Worm (Caenorhabditis elegans) whole organism, young adult: ENCODE results near the gene M7.8.

ENCODE experiments used
- B0336.3 ChIP-seq: fragments of 200-800 bp; sonication (Bioruptor generic); IDR thresholded peaks from 2 replicates; pipeline ENCODE4 v1.3.6; 2022; ENCODE audit warnings: missing genetic modification characterization, missing compliant biosample characterization
- F33H1.4 ChIP-seq: fragments of 200-800 bp; sonication (Bioruptor generic); IDR thresholded peaks from 2 replicates; pipeline ENCODE4 v1.3.6; 2022; ENCODE audit warnings: missing genetic modification reagents, missing genetic modification characterization, missing compliant biosample characterization
- T26A5.8 ChIP-seq: sonication (generic microtip); optimal IDR thresholded peaks from 2 replicates; lab custom pipeline; 2016; ENCODE audit warnings: missing genetic modification characterization, missing compliant biosample characterization
- Y56A3A.18 ChIP-seq: fragments of 200-800 bp; sonication (Bioruptor generic); IDR thresholded peaks from 2 replicates; pipeline ENCODE4 v1.3.6; 2022; ENCODE audit warnings: missing genetic modification reagents, missing genetic modification characterization, missing compliant biosample characterization
- Y67H2A.10 ChIP-seq: fragments of 200-800 bp; sonication (Bioruptor generic); conservative IDR thresholded peaks from 2 replicates; pipeline ENCODE4 v1.3.6; 2022; ENCODE audit warnings: missing genetic modification reagents, missing genetic modification characterization, missing compliant biosample characterization
- ZK185.1 ChIP-seq: sonication (generic microtip); optimal IDR thresholded peaks from 2 replicates; lab custom pipeline; 2016; ENCODE audit warnings: mild to moderate bottlenecking, missing genetic modification characterization, missing compliant biosample characterization; ENCODE audit not compliant: poor library complexity, severe bottlenecking
- akir-1 ChIP-seq: fragments of 200-800 bp; sonication (Bioruptor generic); optimal IDR thresholded peaks from 2 replicates; lab custom pipeline; 2018; ENCODE audit warnings: mild to moderate bottlenecking, missing genetic modification characterization, moderate library complexity, missing compliant biosample characterization
- aptf-3 ChIP-seq: fragments of 200-800 bp; sonication (Bioruptor generic); IDR thresholded peaks from 2 replicates; pipeline ENCODE4 v1.3.6; 2022; ENCODE audit warnings: missing genetic modification characterization, missing compliant biosample characterization
- athp-1 ChIP-seq: sonication (generic microtip); optimal IDR thresholded peaks from 2 replicates; lab custom pipeline; 2017; ENCODE audit warnings: mild to moderate bottlenecking, missing genetic modification characterization, missing compliant biosample characterization
- attf-6 ChIP-seq: fragments of 200-800 bp; sonication (Bioruptor generic); IDR thresholded peaks from 2 replicates; pipeline ENCODE4 v1.3.6; 2022; ENCODE audit warnings: missing genetic modification reagents, missing genetic modification characterization, missing compliant biosample characterization
- ceh-27 ChIP-seq: fragments of 200-800 bp; sonication (Bioruptor generic); optimal IDR thresholded peaks from 2 replicates; lab custom pipeline; 2018; ENCODE audit warnings: mild to moderate bottlenecking, missing genetic modification characterization, moderate library complexity, missing compliant biosample characterization
- die-1 ChIP-seq: sonication (generic microtip); optimal IDR thresholded peaks from 2 replicates; lab custom pipeline; 2016; ENCODE audit warnings: missing genotype, mild to moderate bottlenecking, missing genetic modification characterization, missing compliant biosample characterization
- egl-44 ChIP-seq: fragments of 200-800 bp; sonication (Bioruptor generic); IDR thresholded peaks from 2 replicates; pipeline ENCODE4 v1.3.6; 2022; ENCODE audit warnings: missing genetic modification reagents, missing genetic modification characterization, missing compliant biosample characterization
- gei-17 ChIP-seq: fragments of 200-800 bp; sonication (Bioruptor generic); optimal IDR thresholded peaks from 2 replicates; lab custom pipeline; 2018; ENCODE audit warnings: mild to moderate bottlenecking, missing genetic modification characterization, missing compliant biosample characterization
- him-1 ChIP-seq: sonication (generic microtip); optimal IDR thresholded peaks from 2 replicates; lab custom pipeline; 2016; ENCODE audit warnings: missing genotype, missing genetic modification reagents, missing genetic modification characterization, missing compliant biosample characterization
- hmg-1.2 ChIP-seq: fragments of 200-800 bp; sonication (Bioruptor generic); IDR thresholded peaks from 2 replicates; pipeline ENCODE4 v1.3.6; 2022; ENCODE audit warnings: missing genetic modification reagents, missing genetic modification characterization, missing compliant biosample characterization
- hmg-20 ChIP-seq: fragments of 200-800 bp; sonication (Bioruptor generic); IDR thresholded peaks from 2 replicates; pipeline ENCODE4 v1.3.6; 2022; ENCODE audit warnings: missing genetic modification reagents, missing genetic modification characterization, missing compliant biosample characterization
- lag-1 ChIP-seq: fragments of 200-800 bp; sonication (Bioruptor generic); IDR thresholded peaks from 2 replicates; pipeline ENCODE4 v1.3.6; 2022; ENCODE audit warnings: missing genetic modification reagents, missing genetic modification characterization, missing compliant biosample characterization
- let-526 ChIP-seq: fragments of 200-800 bp; sonication (Bioruptor generic); IDR thresholded peaks from 2 replicates; pipeline ENCODE4 v1.3.6; 2022; ENCODE audit warnings: missing genetic modification reagents, missing genetic modification characterization, missing compliant biosample characterization
- lin-54 ChIP-seq: fragments of 200-800 bp; sonication (Bioruptor generic); optimal IDR thresholded peaks from 2 replicates; lab custom pipeline; 2018; ENCODE audit warnings: mild to moderate bottlenecking, missing genetic modification characterization, missing compliant biosample characterization
- lir-1 ChIP-seq: fragments of 200-800 bp; sonication (Bioruptor generic); conservative IDR thresholded peaks from 2 replicates; pipeline ENCODE4 v1.3.6; 2022; ENCODE audit warnings: missing genetic modification reagents, missing genetic modification characterization, missing compliant biosample characterization
- lsl-1 ChIP-seq: fragments of 200-800 bp; sonication (Bioruptor generic); optimal IDR thresholded peaks from 2 replicates; lab custom pipeline; 2018; ENCODE audit warnings: mild to moderate bottlenecking, missing genetic modification characterization, moderate library complexity, missing compliant biosample characterization
- madf-3 ChIP-seq: fragments of 200-800 bp; sonication (Bioruptor generic); IDR thresholded peaks from 2 replicates; pipeline ENCODE4 v1.3.6; 2022; ENCODE audit warnings: missing genetic modification reagents, missing genetic modification characterization, missing compliant biosample characterization
- madf-6 ChIP-seq: fragments of 200-800 bp; sonication (Bioruptor generic); IDR thresholded peaks from 2 replicates; pipeline ENCODE4 v1.3.6; 2022; ENCODE audit warnings: missing genetic modification reagents, missing genetic modification characterization, missing compliant biosample characterization
- mcd-1 ChIP-seq: fragments of 200-800 bp; sonication (Bioruptor generic); IDR thresholded peaks from 2 replicates; pipeline ENCODE4 v1.3.6; 2022; ENCODE audit warnings: missing genetic modification reagents, missing genetic modification characterization, missing compliant biosample characterization
- rcor-1 ChIP-seq: fragments of 200-800 bp; sonication (Bioruptor generic); IDR thresholded peaks from 2 replicates; pipeline ENCODE4 v1.3.6; 2022; ENCODE audit warnings: missing genetic modification reagents, missing genetic modification characterization, missing compliant biosample characterization
- sdz-38 ChIP-seq: sonication (generic microtip); optimal IDR thresholded peaks from 2 replicates; lab custom pipeline; 2016; ENCODE audit warnings: missing genotype, missing genetic modification characterization, missing compliant biosample characterization
- somi-1 ChIP-seq: fragments of 200-800 bp; sonication (Bioruptor generic); optimal IDR thresholded peaks from 2 replicates; lab custom pipeline; 2018; ENCODE audit warnings: mild to moderate bottlenecking, missing genetic modification characterization, missing compliant biosample characterization
- tbp1 ChIP-seq: fragments of 200-800 bp; sonication (Bioruptor generic); optimal IDR thresholded peaks from 2 replicates; lab custom pipeline; 2018; ENCODE audit warnings: mild to moderate bottlenecking, missing genetic modification characterization, missing compliant biosample characterization
- tbx-9 ChIP-seq: sonication (generic microtip); optimal IDR thresholded peaks from 2 replicates; lab custom pipeline; 2016; ENCODE audit warnings: borderline replicate concordance, missing genetic modification characterization, inconsistent platforms, missing compliant biosample characterization
- xnd-1 ChIP-seq: sonication (generic microtip); optimal IDR thresholded peaks from 2 replicates; lab custom pipeline; 2016; ENCODE audit warnings: missing genotype, missing genetic modification reagents, missing genetic modification characterization, missing compliant biosample characterization
- ztf-25 ChIP-seq: fragments of 200-800 bp; sonication (Bioruptor generic); IDR thresholded peaks from 2 replicates; pipeline ENCODE4 v1.3.6; 2022; ENCODE audit warnings: missing genetic modification reagents, missing genetic modification characterization, missing compliant biosample characterization
- ztf-28 ChIP-seq: fragments of 200-800 bp; sonication (Bioruptor generic); IDR thresholded peaks from 2 replicates; pipeline ENCODE4 v1.3.6; 2022; ENCODE audit warnings: missing genetic modification reagents, missing genetic modification characterization, missing compliant biosample characterization
- ztf-6 ChIP-seq: fragments of 200-800 bp; sonication (Bioruptor generic); IDR thresholded peaks from 2 replicates; pipeline ENCODE4 v1.3.6; 2022; ENCODE audit warnings: missing genetic modification reagents, missing genetic modification characterization, missing compliant biosample characterization

Gene M7.8

DNA sequence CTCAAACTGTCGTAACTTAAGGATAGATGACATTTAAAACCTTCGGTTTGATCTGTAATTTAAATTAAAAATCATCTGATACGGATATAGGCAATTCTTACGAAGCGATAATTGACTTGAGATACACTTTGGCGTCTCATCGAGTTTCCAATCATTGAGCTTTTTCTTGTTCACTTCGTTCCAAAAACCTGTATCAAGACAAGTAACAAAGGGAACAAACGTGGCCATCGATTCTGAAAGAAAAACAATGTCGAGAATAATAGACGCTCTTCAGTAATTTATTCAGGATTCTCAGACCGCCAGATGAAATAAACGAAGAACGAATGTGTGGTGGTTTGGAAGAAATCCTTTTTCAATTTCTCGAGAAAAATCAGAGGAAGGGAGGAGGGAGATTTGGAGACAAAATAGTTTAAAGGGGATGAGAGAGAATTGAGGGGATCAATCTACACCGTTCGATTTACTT is 14.0 kb downstream of the M7.8 start, which contains the start of gene atg-7 (continued):
- TF ChIP-seq xnd-1 (peak; percentile 28), die-1 (tag; lab: Kevin White, UChicago) (peak; percentile 20), aptf-3 (GFP tag; lab: Robert Waterston, UW) (no peak), B0336.3 (GFP tag; lab: Robert Waterston, UW) (peak; percentile 72), somi-1 (GFP tag; lab: Kevin White, UChicago) (peak; percentile 12), tbx-9 (no peak), madf-6 (GFP tag; lab: Robert Waterston, UW) (peak; percentile 39), lin-54 (GFP tag; lab: Kevin White, UChicago) (peak; percentile 43), hmg-20 (GFP tag; lab: Robert Waterston, UW) (peak; percentile 4; the same call in 1 of the 2 replicates), Y56A3A.18 (GFP tag; lab: Robert Waterston, UW) (0 out of 2 replicates have a peak, but pooled peaks have one; percentile 18)

DNA sequence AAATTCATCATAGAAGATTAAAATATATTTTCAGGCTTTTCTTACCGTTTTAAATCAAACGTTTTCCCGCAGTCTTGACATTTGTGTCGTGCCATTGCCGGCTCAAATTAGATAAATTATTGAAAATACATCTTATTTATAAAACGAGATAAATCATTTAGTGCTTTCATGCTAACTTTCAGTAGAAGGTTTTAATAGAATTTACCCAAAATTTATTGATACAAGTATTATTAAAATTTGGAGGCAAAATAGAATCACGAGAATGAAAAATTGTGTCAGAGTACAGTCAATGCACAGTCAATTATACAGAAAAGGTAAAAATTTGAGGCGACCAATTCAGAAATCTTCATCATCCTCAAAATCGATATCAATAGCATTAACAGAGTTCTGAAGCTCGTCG is 16.4 kb downstream of the M7.8 start, which contains the start of gene Y5F2A.4:
Gene Y5F2A.4 (minus strand): TSS at position 101 of the 400 bp plus-strand sequence.
- TF ChIP-seq Y67H2A.10 (GFP tag; lab: Robert Waterston, UW) (no peak), T26A5.8 (no peak), ceh-27 (GFP tag; lab: Kevin White, UChicago) (no peak)

DNA sequence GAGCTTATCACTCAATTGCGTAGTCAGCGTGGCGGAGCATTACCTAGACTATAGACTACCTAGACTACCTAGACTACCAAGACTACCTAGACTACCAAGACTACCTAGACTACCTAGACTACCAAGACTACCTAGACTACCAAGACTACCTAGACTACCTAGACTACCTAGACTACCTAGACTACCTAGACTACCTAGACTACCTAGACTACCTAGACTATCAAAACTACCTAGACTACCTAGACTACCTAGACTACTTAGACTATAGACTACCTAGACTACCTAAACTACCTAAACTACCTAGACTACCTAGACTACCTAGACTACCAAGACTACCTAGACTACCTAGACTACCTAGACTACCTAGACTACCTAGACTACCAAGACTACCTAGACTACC is 24.0 kb downstream of the M7.8 start:
- TF ChIP-seq ZK185.1 (tag; lab: Kevin White, UChicago) (peak; percentile 32), ceh-27 (GFP tag; lab: Kevin White, UChicago) (peak; percentile 5)

DNA sequence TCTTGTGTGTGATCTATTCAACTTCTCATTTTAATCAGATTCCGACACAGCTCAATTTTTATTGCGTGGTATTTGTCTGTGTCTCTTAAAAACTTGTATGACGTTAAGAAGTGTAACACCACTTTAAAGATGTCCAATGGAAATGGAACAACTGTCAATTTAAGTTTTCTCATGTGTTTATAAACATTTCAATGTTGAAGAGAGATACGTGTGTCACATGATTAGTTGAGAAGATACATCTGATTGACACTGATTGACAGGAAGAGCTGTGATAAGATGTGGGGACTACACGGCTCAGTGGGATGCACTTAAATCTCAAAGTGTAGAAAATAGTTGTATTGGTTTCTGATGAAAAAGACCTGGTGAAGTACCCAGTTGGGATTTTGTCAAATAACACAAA is 26.6 kb downstream of the M7.8 start:
- no peak for TF ChIP-seq attf-6 (GFP tag; lab: Robert Waterston, UW)
- no peak for TF ChIP-seq sdz-38 (tag; lab: Kevin White, UChicago)
- TF ChIP-seq ZK185.1 (tag; lab: Kevin White, UChicago): no peak
- no peak for TF ChIP-seq akir-1
- TF ChIP-seq, all 124 proteins: peak for 0

DNA sequence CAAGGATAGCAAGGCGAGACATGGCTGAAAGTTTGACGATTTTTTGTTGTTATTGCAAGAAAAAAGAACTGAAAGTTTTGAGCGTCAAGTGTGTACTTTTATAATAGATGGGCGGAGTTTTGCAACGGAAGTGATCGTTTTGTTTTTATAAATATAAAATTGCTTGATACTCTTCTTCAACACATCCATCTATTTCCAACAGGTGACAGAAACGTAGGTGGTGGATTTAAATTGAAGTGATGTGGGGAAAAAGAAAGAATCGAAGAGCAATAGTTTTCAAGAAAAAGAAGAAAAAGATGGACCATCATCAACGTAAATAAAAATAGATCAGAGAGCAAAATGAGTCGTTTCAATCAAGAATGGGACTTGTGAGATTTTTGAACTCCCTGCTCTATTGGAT is 27.9 kb downstream of the M7.8 start, which contains the start of gene ttr-17:
Gene ttr-17 (minus strand): TSS at position 24 of the 400 bp plus-strand sequence.
- TF ChIP-seq ztf-25 (GFP tag; lab: Robert Waterston, UW): no peak
- TF ChIP-seq ztf-28: no peak
- TF ChIP-seq tbp1 (GFP tag; lab: Kevin White, UChicago): no peak

DNA sequence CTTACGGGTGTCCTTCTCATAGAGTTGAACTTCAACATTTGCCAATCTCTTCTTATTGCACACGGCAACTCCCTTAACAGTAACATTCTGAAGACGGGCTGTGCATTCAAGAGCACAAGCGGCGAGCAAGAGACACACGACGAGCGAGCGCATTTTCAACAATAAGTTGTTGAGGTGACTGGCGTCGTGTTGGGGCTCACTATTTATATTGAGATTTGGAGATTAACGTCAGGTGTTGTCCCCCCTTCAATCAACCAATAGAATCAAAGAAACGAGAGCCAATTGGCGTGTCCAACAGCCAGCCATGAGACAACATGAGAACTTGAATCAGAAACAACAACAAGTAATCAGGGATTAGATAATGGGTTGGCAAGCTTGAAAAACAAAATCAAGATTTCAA is 30.9 kb downstream of the M7.8 start, which contains the start of gene ttr-16:
Gene ttr-16 (minus strand): TSS at position 176 of the 400 bp plus-strand sequence.
- TF ChIP-seq let-526 (GFP tag; lab: Robert Waterston, UW): no peak

DNA sequence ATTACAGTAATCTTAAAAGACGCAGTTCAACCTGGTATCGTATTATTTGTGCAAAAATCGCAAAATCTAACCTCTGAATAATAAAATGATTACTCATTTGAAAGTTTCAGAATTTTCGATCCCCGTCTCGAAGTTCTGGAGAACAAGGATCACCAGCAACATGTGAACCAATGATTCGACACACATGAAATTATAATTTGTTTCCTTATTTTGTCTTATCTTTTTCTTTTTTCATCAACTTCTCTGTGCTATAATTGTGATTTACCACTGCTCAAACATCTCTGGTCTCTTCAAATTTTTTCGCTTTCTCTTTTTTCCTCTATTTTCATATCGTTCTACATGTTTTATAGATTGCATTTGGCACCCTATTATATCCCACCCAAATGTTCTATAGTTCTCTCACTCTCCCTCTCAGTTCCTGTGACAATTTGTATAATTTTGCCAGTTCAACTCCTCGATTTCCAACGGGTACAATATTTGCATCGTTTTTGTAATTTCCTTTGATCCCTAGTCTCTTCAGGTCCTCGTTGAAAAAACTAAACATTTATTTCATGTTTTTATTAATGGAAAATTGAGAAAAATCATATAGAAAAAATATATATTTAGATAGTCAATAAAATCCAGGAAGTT is 31.8 kb downstream of the M7.8 start:
- TF ChIP-seq lag-1 (no peak), madf-3 (GFP tag; lab: Robert Waterston, UW) (0 out of 2 replicates have a peak, but pooled peaks have one; percentile 3), lin-54 (GFP tag; lab: Kevin White, UChicago) (no peak)

DNA sequence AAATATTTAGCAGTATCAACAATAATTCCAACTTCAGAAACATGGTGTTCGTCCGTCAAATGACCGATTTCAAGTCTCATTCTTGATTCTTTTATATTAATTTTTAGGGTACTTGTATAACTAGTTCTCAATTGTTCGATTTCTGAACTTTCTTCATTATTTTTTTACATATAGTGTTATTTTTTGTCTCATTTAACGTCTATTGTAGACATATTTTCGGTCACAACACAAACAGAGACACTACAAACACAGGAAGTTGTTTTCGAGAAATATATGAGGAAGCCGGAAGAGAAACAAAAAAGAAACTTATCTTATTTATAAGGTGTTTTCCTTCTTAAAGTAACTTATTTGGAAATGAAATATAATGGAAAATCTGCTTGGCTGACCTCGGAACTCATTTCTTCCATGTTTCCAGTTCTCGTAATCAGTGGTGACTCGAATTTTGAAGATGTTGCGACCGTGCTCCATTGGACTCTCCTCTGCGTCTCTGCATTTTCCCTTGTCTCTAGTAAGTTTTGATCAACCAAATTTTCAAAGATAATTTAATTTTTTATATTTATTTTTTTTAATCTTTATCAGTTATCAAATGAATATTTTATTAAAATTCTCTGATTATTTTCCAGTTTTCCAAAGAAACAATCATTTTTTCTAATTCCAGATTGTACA is 41.1 kb downstream of the M7.8 start, which contains the start of the genes F36H1.12 and lin-3:
Gene F36H1.12 (minus strand): TSS at position 51 of the 666 bp plus-strand sequence.
Gene lin-3 (plus strand): TSS at position 657 of the 666 bp plus-strand sequence.
- TF ChIP-seq lir-1 (GFP tag; lab: Robert Waterston, UW) (no peak), athp-1 (tag; lab: Kevin White, UChicago) (no peak), hmg-1.2 (GFP tag; lab: Robert Waterston, UW) (peak; percentile 91), ztf-6 (no peak), lag-1 (no peak), ztf-28 (no peak), gei-17 (GFP tag; lab: Kevin White, UChicago) (no peak), mcd-1 (GFP tag; lab: Robert Waterston, UW) (peak; percentile 73), lsl-1 (GFP tag; lab: Kevin White, UChicago) (peak; percentile 60), him-1 (tag; lab: Kevin White, UChicago) (no peak), egl-44 (GFP tag; lab: Robert Waterston, UW) (no peak), rcor-1 (GFP tag; lab: Robert Waterston, UW) (0 out of 2 replicates have a peak, but pooled peaks have one; percentile 25), F33H1.4 (GFP tag; lab: Robert Waterston, UW) (peak; percentile 51; the same call in 1 of the 2 replicates)
